Fruit fly (Drosophila melanogaster) whole organism, prepupa: Measurements from ENCODE around the gene CG9330.
A peak's percentile ranks its signal among the peaks of the same experiment; 100 is the strongest.

Experiments used
- Blimp-1 ChIP-seq: fragments of 200-800 bp; sonication (Bioruptor generic); optimal IDR thresholded peaks from 3 replicates; lab custom pipeline; 2017; ENCODE audit warnings: missing biosample characterization, missing genetic modification characterization, mild to moderate bottlenecking, moderate library complexity, missing genetic modification reagents
- CG10669 ChIP-seq: fragments of 200-800 bp; sonication (Bioruptor generic); optimal IDR thresholded peaks from 3 replicates; lab custom pipeline; 2018; ENCODE audit warnings: missing biosample characterization, mild to moderate bottlenecking, missing genetic modification characterization, moderate library complexity
- CG11294 ChIP-seq: fragments of 200-800 bp; sonication (Bioruptor generic); IDR thresholded peaks from 2 replicates; pipeline ENCODE4 v1.3.6; 2022; ENCODE audit warnings: missing biosample characterization, missing genetic modification characterization
- CG11762 ChIP-seq: fragments of 200-800 bp; sonication (Bioruptor generic); optimal IDR thresholded peaks from 3 replicates; lab custom pipeline; 2016; ENCODE audit warnings: missing biosample characterization, missing genetic modification characterization; ENCODE audit not compliant: insufficient read depth
- CG11902 ChIP-seq: fragments of 200-800 bp; sonication (Bioruptor generic); optimal IDR thresholded peaks from 3 replicates; lab custom pipeline; 2016; ENCODE audit warnings: missing biosample characterization, missing genetic modification characterization
- CG1621 ChIP-seq: fragments of 200-800 bp; sonication (Bioruptor generic); optimal IDR thresholded peaks from 3 replicates; lab custom pipeline; 2018; ENCODE audit warnings: missing biosample characterization, mild to moderate bottlenecking, missing genetic modification characterization
- CG16779 ChIP-seq: fragments of 200-800 bp; sonication (Bioruptor generic); optimal IDR thresholded peaks from 3 replicates; lab custom pipeline; 2017; ENCODE audit warnings: missing biosample characterization, mild to moderate bottlenecking, missing genetic modification characterization
- CG3032 ChIP-seq: fragments of 200-800 bp; optimal IDR thresholded peaks from 2 replicates; lab custom pipeline; 2019; ENCODE audit warnings: missing biosample characterization, mild to moderate bottlenecking, missing genetic modification characterization, moderate library complexity
- CG4318 ChIP-seq: fragments of 200-800 bp; sonication (Bioruptor generic); optimal IDR thresholded peaks from 3 replicates; lab custom pipeline; 2017; ENCODE audit warnings: missing biosample characterization, mild to moderate bottlenecking, missing genetic modification characterization
- CG6163 ChIP-seq: fragments of 200-800 bp; sonication (Bioruptor generic); IDR thresholded peaks from 3 replicates; pipeline ENCODE4 v1.3.6; 2022; ENCODE audit warnings: missing biosample characterization, missing genetic modification characterization
- CG6792 ChIP-seq: fragments of 200-800 bp; sonication (Bioruptor generic); optimal IDR thresholded peaks from 3 replicates; lab custom pipeline; 2016; ENCODE audit warnings: missing biosample characterization, missing genetic modification characterization
- CG6808 ChIP-seq: fragments of 200-800 bp; sonication (Bioruptor generic); optimal IDR thresholded peaks from 3 replicates; lab custom pipeline; 2017; ENCODE audit warnings: missing biosample characterization, missing genetic modification characterization, mild to moderate bottlenecking, moderate library complexity, missing genetic modification reagents
- CG6854 ChIP-seq: fragments of 200-800 bp; sonication (Bioruptor generic); optimal IDR thresholded peaks from 2 replicates; lab custom pipeline; 2017; ENCODE audit warnings: missing biosample characterization, mild to moderate bottlenecking, missing genetic modification characterization
- CG7368 ChIP-seq: fragments of 200-800 bp; sonication (Bioruptor generic); optimal IDR thresholded peaks from 3 replicates; lab custom pipeline; 2016; ENCODE audit warnings: missing biosample characterization, missing genetic modification characterization
- CG8119 ChIP-seq: fragments of 200-800 bp; sonication (Bioruptor generic); IDR thresholded peaks from 3 replicates; pipeline ENCODE4 v1.3.6; 2022; ENCODE audit warnings: missing biosample characterization, missing genetic modification characterization
- CG8319 ChIP-seq: fragments of 200-800 bp; sonication (Bioruptor generic); optimal IDR thresholded peaks from 3 replicates; lab custom pipeline; 2016; ENCODE audit warnings: missing biosample characterization, missing genetic modification characterization
- CG9139 ChIP-seq: fragments of 200-800 bp; sonication (Bioruptor generic); optimal IDR thresholded peaks from 3 replicates; lab custom pipeline; 2017; ENCODE audit warnings: missing biosample characterization, mild to moderate bottlenecking, missing genetic modification characterization
- Eip75B ChIP-seq: fragments of 200-800 bp; sonication (Bioruptor generic); optimal IDR thresholded peaks from 3 replicates; lab custom pipeline; 2016; ENCODE audit warnings: missing biosample characterization, missing genetic modification characterization
- Eip78C ChIP-seq: fragments of 200-800 bp; sonication (Bioruptor generic); peaks from one replicate; lab custom pipeline; 2016; ENCODE audit warnings: missing biosample characterization, missing genetic modification characterization
- Eip93F ChIP-seq: fragments of 200-800 bp; sonication (Bioruptor generic); optimal IDR thresholded peaks from 2 replicates; lab custom pipeline; 2016; ENCODE audit warnings: missing biosample characterization, mild to moderate bottlenecking, missing genetic modification characterization
- Ets21C ChIP-seq: fragments of 200-800 bp; sonication (Bioruptor generic); optimal IDR thresholded peaks from 3 replicates; lab custom pipeline; 2016; ENCODE audit warnings: missing biosample characterization, missing genetic modification characterization
- Gug ChIP-seq: fragments of 200-800 bp; sonication (Bioruptor generic); IDR thresholded peaks from 2 replicates; pipeline ENCODE4 v1.3.6; 2022; ENCODE audit warnings: missing biosample characterization, missing genetic modification characterization
- Hr38 ChIP-seq: sonication (Bioruptor generic); optimal IDR thresholded peaks from 2 replicates; lab custom pipeline; 2016; ENCODE audit warnings: missing biosample characterization, missing genetic modification characterization
- Hr39 ChIP-seq: fragments of 200-800 bp; sonication (Bioruptor generic); optimal IDR thresholded peaks from 2 replicates; lab custom pipeline; 2016; ENCODE audit warnings: missing biosample characterization, missing genetic modification characterization
- Lpt ChIP-seq: fragments of 200-800 bp; sonication (Bioruptor generic); optimal IDR thresholded peaks from 3 replicates; lab custom pipeline; 2016; ENCODE audit warnings: missing biosample characterization, missing genetic modification characterization
- Met ChIP-seq: fragments of 200-800 bp; sonication (Bioruptor generic); optimal IDR thresholded peaks from 3 replicates; lab custom pipeline; 2016; ENCODE audit warnings: missing biosample characterization, missing genetic modification characterization
- OdsH ChIP-seq: fragments of 200-800 bp; sonication (Bioruptor generic); optimal IDR thresholded peaks from 3 replicates; lab custom pipeline; 2016; ENCODE audit warnings: missing biosample characterization, missing genetic modification characterization
- Sox14 ChIP-seq: fragments of 200-800 bp; sonication (Bioruptor generic); optimal IDR thresholded peaks from 3 replicates; lab custom pipeline; 2016; ENCODE audit warnings: missing biosample characterization, missing genetic modification characterization
- Sox15 ChIP-seq: fragments of 200-800 bp; sonication (Bioruptor generic); optimal IDR thresholded peaks from 3 replicates; lab custom pipeline; 2016; ENCODE audit warnings: missing biosample characterization, missing genetic modification characterization
- acj6 ChIP-seq: fragments of 200-800 bp; sonication (Bioruptor generic); optimal IDR thresholded peaks from 3 replicates; lab custom pipeline; 2016; ENCODE audit warnings: missing biosample characterization, missing genetic modification characterization
- esn ChIP-seq: fragments of 200-800 bp; sonication (Bioruptor generic); optimal IDR thresholded peaks from 2 replicates; lab custom pipeline; 2016; ENCODE audit warnings: missing biosample characterization, mild to moderate bottlenecking, missing genetic modification characterization, moderate library complexity
- fd85E ChIP-seq: fragments of 200-800 bp; sonication (Bioruptor generic); optimal IDR thresholded peaks from 3 replicates; lab custom pipeline; 2016; ENCODE audit warnings: missing biosample characterization, missing genetic modification characterization
- fkh ChIP-seq: fragments of 200-800 bp; sonication (Bioruptor generic); optimal IDR thresholded peaks from 3 replicates; lab custom pipeline; 2017; ENCODE audit warnings: missing biosample characterization, mild to moderate bottlenecking, missing genetic modification characterization, moderate library complexity
- net ChIP-seq: fragments of 200-800 bp; sonication (Bioruptor generic); optimal IDR thresholded peaks from 3 replicates; lab custom pipeline; 2016; ENCODE audit warnings: missing biosample characterization, missing genetic modification characterization
- salr ChIP-seq, 2 experiments: fragments of 200-800 bp; sonication (Bioruptor generic); optimal IDR thresholded peaks; 3 replicates each; lab custom pipeline; 2016 to 2018; ENCODE audit warnings: missing biosample characterization in 2 of 2, missing genetic modification characterization in 2 of 2, mild to moderate bottlenecking in 1 of 2
- spab ChIP-seq: fragments of 200-800 bp; sonication (Bioruptor generic); optimal IDR thresholded peaks from 2 replicates; lab custom pipeline; 2017; ENCODE audit warnings: missing biosample characterization, mild to moderate bottlenecking, missing genetic modification characterization, missing genetic modification reagents
- ss ChIP-seq, 2 experiments: fragments of 200-800 bp; sonication (Bioruptor generic); optimal IDR thresholded peaks; 2 replicates in 1 of 2; 3 replicates in 1 of 2; lab custom pipeline; 2017 to 2018; ENCODE audit warnings: mild to moderate bottlenecking in 2 of 2, missing biosample characterization in 2 of 2, missing genetic modification characterization in 2 of 2, moderate library complexity in 1 of 2
- svp ChIP-seq: fragments of 200-800 bp; sonication (Bioruptor generic); peaks from one replicate; lab custom pipeline; 2016; ENCODE audit warnings: missing biosample characterization, missing genetic modification characterization
- vri ChIP-seq: fragments of 200-800 bp; sonication (Bioruptor generic); optimal IDR thresholded peaks from 3 replicates; lab custom pipeline; 2016; ENCODE audit warnings: missing biosample characterization, mild to moderate bottlenecking, missing genetic modification characterization

The CG9330 gene

DNA sequence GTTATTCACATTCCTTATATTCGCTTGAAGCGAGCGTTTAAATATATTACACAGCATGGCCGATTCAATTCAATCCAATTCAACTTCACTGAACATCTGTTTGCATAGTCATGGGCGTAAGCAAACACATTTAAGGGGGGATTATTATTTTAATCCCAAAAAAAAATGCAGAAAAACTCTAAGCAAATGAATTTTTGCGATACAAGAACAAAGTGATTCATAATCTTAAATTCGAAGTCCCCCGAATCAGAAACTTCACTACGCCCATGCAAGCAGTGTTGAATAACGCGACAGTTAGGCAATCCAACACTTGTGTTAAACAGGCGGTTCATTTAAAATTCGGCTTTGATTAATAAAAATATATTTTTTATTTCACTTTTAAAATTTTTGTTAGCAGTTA lies 4.4 kb downstream of the CG9330 start, which contains the start of gene CG14100 (continued):
- TF ChIP-seq CG6854 (GFP tag; lab: Kevin White, UChicago) (peak; percentile 100), spab (GFP tag; lab: Kevin White, UChicago) (peak; percentile 100), Sox15 (GFP tag; lab: Kevin White, UChicago) (peak; percentile 100), acj6 (GFP tag; lab: Kevin White, UChicago) (peak; percentile 100), CG7368 (peak; percentile 100), fd85E (GFP tag; lab: Kevin White, UChicago) (peak; percentile 99), ss (GFP tag; optimal IDR thresholded peaks at IDR 0.05; lab: Kevin White, UChicago) (peak; percentile 100), Hr39 (GFP tag; lab: Kevin White, UChicago) (peak; percentile 100), CG4318 (GFP tag; lab: Kevin White, UChicago) (peak; percentile 100), net (GFP tag; lab: Kevin White, UChicago) (peak; percentile 100), CG11902 (GFP tag; lab: Kevin White, UChicago) (peak; percentile 100), Ets21C (peak; percentile 100), CG6163 (GFP tag; lab: Robert Waterston, UW) (peak; percentile 100), CG9139 (GFP tag; lab: Kevin White, UChicago) (peak; percentile 100), Hr38 (peak; percentile 100), Eip75B (peak; percentile 100), CG6792 (peak; percentile 100), fkh (GFP tag; lab: Kevin White, UChicago) (peak; percentile 100), CG8319 (GFP tag; lab: Kevin White, UChicago) (peak; percentile 100), CG10669 (GFP tag; lab: Kevin White, UChicago) (peak; percentile 100), Eip78C (GFP tag; lab: Kevin White, UChicago) (peak; percentile 100), CG16779 (tag; lab: Kevin White, UChicago) (peak; percentile 99), Blimp-1 (GFP tag; lab: Kevin White, UChicago) (peak; percentile 99), Sox14 (peak; percentile 100), CG1621 (tag; lab: Kevin White, UChicago) (peak; percentile 100), svp (GFP tag; lab: Kevin White, UChicago) (peak; percentile 100), CG11294 (GFP tag; lab: Robert Waterston, UW) (peak; percentile 100), Eip93F (GFP tag; lab: Kevin White, UChicago) (peak; percentile 100), salr (GFP tag; optimal IDR thresholded peaks at IDR 0.05; lab: Kevin White, UChicago) (peak; percentile 100), Gug (GFP tag; lab: Robert Waterston, UW) (peak; percentile 100), OdsH (GFP tag; lab: Kevin White, UChicago) (peak; percentile 100), CG11762 (GFP tag; lab: Kevin White, UChicago) (peak; percentile 100), CG6808 (peak; percentile 99)

DNA sequence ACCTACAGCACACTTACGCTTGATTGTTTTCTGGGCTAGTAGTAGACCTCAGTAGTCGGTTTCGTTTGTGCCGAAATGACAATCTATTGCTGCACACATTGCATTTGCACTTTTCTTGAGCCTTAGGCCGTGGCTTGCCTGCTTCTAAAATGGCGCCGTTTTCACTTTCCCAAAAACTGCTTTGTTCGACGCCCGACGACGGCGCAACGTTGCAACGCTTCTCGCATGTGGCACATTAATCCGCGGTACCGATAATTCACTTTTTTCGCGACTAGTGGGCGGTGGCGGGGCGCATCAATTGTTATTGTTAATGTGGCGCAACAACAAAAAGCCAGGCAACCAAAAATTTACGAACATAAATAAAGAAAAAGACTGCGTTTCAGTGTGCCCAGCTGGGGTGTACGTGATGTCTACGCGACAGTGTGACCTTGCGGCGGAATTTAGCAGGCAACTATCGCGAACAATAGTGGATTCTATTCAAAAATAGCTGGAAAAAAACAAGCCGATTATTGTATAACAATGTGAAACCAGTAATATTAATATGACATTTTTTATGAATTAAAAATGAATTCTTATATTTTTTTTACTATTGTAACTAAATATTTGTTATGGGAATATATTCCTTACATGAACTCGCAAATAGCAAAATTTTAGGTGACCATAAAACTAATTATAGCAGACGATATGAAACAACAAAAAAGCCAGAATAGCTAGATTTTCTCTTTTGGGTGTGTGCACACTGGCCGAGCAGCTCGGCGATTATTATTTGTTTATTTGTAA lies 12.5 kb downstream of the CG9330 start, which contains the start of the genes ash1 and Taf6:
Gene ash1, minus strand, starts transcription at position 387 of the 780 bp plus-strand sequence.
Gene Taf6, plus strand, starts transcription at position 720 of the 780 bp plus-strand sequence.
- TF ChIP-seq Hr38 = no peak
- peak; percentile 89 for TF ChIP-seq Blimp-1 (GFP tag; lab: Kevin White, UChicago)
- no peak for TF ChIP-seq CG10669 (GFP tag; lab: Kevin White, UChicago)
- no peak for TF ChIP-seq Met
- TF ChIP-seq esn (GFP tag; lab: Kevin White, UChicago) = no peak
- no peak for TF ChIP-seq CG6792
- TF ChIP-seq Ets21C = no peak
- no peak for TF ChIP-seq Lpt (GFP tag; lab: Kevin White, UChicago)
- no peak for TF ChIP-seq vri (GFP tag; lab: Kevin White, UChicago)
- TF ChIP-seq CG3032 = no peak
- TF ChIP-seq CG8119 (GFP tag; lab: Robert Waterston, UW) = no peak
- peak; percentile 13 for TF ChIP-seq Eip93F (GFP tag; lab: Kevin White, UChicago)
